Fruit fly (Drosophila melanogaster) whole organism, embryonic: ENCODE measurements around the gene KdelR.

Experiments
- Aef1 ChIP-seq: fragments of 200-800 bp; sonication (Bioruptor generic); IDR thresholded peaks from 3 replicates; pipeline ENCODE4 v1.3.6; 2022; ENCODE audit warnings: missing biosample characterization, missing genetic modification characterization
- Bgb ChIP-seq: fragments of 200-800 bp; sonication (Bioruptor generic); IDR thresholded peaks from 2 replicates; pipeline ENCODE4 v1.3.6; 2022; ENCODE audit warnings: missing biosample characterization, missing genetic modification characterization; ENCODE audit not compliant: partially characterized antibody
- CG10321 ChIP-seq: fragments of 200-800 bp; sonication (Bioruptor generic); IDR thresholded peaks from 2 replicates; pipeline ENCODE4 v1.3.6; 2022; ENCODE audit warnings: missing biosample characterization, missing genetic modification characterization
- CG10462 ChIP-seq: fragments of 200-800 bp; sonication (Bioruptor generic); optimal IDR thresholded peaks from 2 replicates; lab custom pipeline; 2016; ENCODE audit warnings: missing biosample characterization, missing genetic modification characterization
- CG11093 ChIP-seq: fragments of 200-800 bp; sonication (Bioruptor generic); IDR thresholded peaks from 3 replicates; pipeline ENCODE4 v1.3.6; 2022; ENCODE audit warnings: missing biosample characterization, missing genetic modification characterization
- CG12769 ChIP-seq: fragments of 200-800 bp; sonication (Bioruptor generic); optimal IDR thresholded peaks from 2 replicates; lab custom pipeline; 2019; ENCODE audit warnings: missing biosample characterization, mild to moderate bottlenecking, missing genetic modification characterization, moderate library complexity
- CG13624 ChIP-seq: fragments of 200-800 bp; sonication (Bioruptor generic); optimal IDR thresholded peaks from 2 replicates; lab custom pipeline; 2016; ENCODE audit warnings: missing biosample characterization, missing genetic modification characterization
- CG14860 ChIP-seq: fragments of 200-800 bp; sonication (Bioruptor generic); IDR thresholded peaks from 3 replicates; pipeline ENCODE4 v1.3.6; 2022; ENCODE audit warnings: missing biosample characterization, missing genetic modification characterization; ENCODE audit not compliant: partially characterized antibody
- CG15011 ChIP-seq: fragments of 200-800 bp; sonication (Bioruptor generic); optimal IDR thresholded peaks from 3 replicates; lab custom pipeline; 2018; ENCODE audit warnings: missing biosample characterization, mild to moderate bottlenecking, missing genetic modification characterization
- CG18011 ChIP-seq: fragments of 200-800 bp; sonication (Bioruptor generic); optimal IDR thresholded peaks from 2 replicates; lab custom pipeline; 2017; ENCODE audit warnings: missing biosample characterization, missing genetic modification characterization, mild to moderate bottlenecking, moderate library complexity, missing genotype
- CG31365 ChIP-seq: fragments of 200-800 bp; sonication (Bioruptor generic); optimal IDR thresholded peaks from 2 replicates; lab custom pipeline; 2018; ENCODE audit warnings: missing biosample characterization, mild to moderate bottlenecking, missing genetic modification characterization
- CG32532 ChIP-seq: fragments of 200-800 bp; sonication (Bioruptor generic); IDR thresholded peaks from 2 replicates; pipeline ENCODE4 v1.3.6; 2022; ENCODE audit warnings: missing biosample characterization, missing genetic modification characterization
- CG34224 ChIP-seq: fragments of 200-800 bp; sonication (Bioruptor generic); IDR thresholded peaks from 3 replicates; pipeline ENCODE4 v1.3.6; 2022; ENCODE audit warnings: missing biosample characterization, missing genetic modification characterization; ENCODE audit not compliant: partially characterized antibody
- CG34376 ChIP-seq: fragments of 200-800 bp; sonication (Bioruptor generic); optimal IDR thresholded peaks from 2 replicates; lab custom pipeline; 2018; ENCODE audit warnings: missing biosample characterization, mild to moderate bottlenecking, missing genetic modification characterization
- CG34422 ChIP-seq: fragments of 200-800 bp; sonication (Bioruptor generic); IDR thresholded peaks from 3 replicates; pipeline ENCODE4 v1.3.6; 2022; ENCODE audit warnings: missing biosample characterization, missing genetic modification characterization
- CG4282 ChIP-seq: fragments of 200-800 bp; sonication (Bioruptor generic); optimal IDR thresholded peaks from 2 replicates; lab custom pipeline; 2016; ENCODE audit warnings: missing biosample characterization, missing genetic modification characterization
- CG6813 ChIP-seq: fragments of 200-800 bp; sonication (Bioruptor generic); optimal IDR thresholded peaks from 2 replicates; lab custom pipeline; 2017; ENCODE audit warnings: missing biosample characterization, missing genetic modification characterization, mild to moderate bottlenecking, moderate library complexity, missing genetic modification reagents
- CG8388 ChIP-seq: fragments of 200-800 bp; sonication (Bioruptor generic); optimal IDR thresholded peaks from 2 replicates; lab custom pipeline; 2019; ENCODE audit warnings: missing biosample characterization, mild to moderate bottlenecking, missing genetic modification characterization, moderate library complexity
- CG8478 ChIP-seq: fragments of >200 bp; optimal IDR thresholded peaks from 2 replicates; lab custom pipeline; 2018
- CG9817 ChIP-seq: fragments of 200-800 bp; sonication (Bioruptor generic); optimal IDR thresholded peaks from 2 replicates; lab custom pipeline; 2018; ENCODE audit warnings: missing biosample characterization, mild to moderate bottlenecking, missing genetic modification characterization, moderate library complexity
- CHES-1-like ChIP-seq: fragments of 200-800 bp; sonication (Bioruptor generic); optimal IDR thresholded peaks from 2 replicates; lab custom pipeline; 2016; ENCODE audit warnings: missing biosample characterization, missing genetic modification characterization
- Dad ChIP-seq: fragments of 200-800 bp; sonication (Bioruptor generic); optimal IDR thresholded peaks from 3 replicates; lab custom pipeline; 2016; ENCODE audit warnings: missing biosample characterization, missing genetic modification characterization
- Dek ChIP-seq: fragments of 200-800 bp; sonication (Bioruptor generic); optimal IDR thresholded peaks from 3 replicates; lab custom pipeline; 2019; ENCODE audit warnings: missing biosample characterization, mild to moderate bottlenecking, missing genetic modification characterization, moderate library complexity
- H15 ChIP-seq: fragments of 200-800 bp; sonication (Bioruptor generic); IDR thresholded peaks from 3 replicates; pipeline ENCODE4 v1.3.6; 2022; ENCODE audit warnings: missing biosample characterization, missing genetic modification characterization
- HHEX ChIP-seq: fragments of 200-800 bp; sonication (Bioruptor generic); optimal IDR thresholded peaks from 3 replicates; lab custom pipeline; 2017; ENCODE audit warnings: missing biosample characterization, mild to moderate bottlenecking, missing genetic modification characterization, missing genetic modification reagents
- HmgD ChIP-seq: fragments of 200-800 bp; sonication (Bioruptor generic); optimal IDR thresholded peaks from 3 replicates; lab custom pipeline; 2016; ENCODE audit warnings: missing biosample characterization, missing genetic modification characterization
- Tbp ChIP-seq: fragments of >200 bp; optimal IDR thresholded peaks from 2 replicates; lab custom pipeline; 2018; ENCODE audit warnings: missing biosample characterization, missing genetic modification characterization
- ab ChIP-seq: fragments of 200-800 bp; sonication (Bioruptor generic); optimal IDR thresholded peaks from 2 replicates; lab custom pipeline; 2016; ENCODE audit warnings: missing biosample characterization, missing genetic modification characterization
- ara ChIP-seq: fragments of 200-800 bp; sonication (Bioruptor generic); IDR thresholded peaks from 2 replicates; pipeline ENCODE4 v1.3.6; 2022; ENCODE audit warnings: missing biosample characterization, missing genetic modification characterization
- cato ChIP-seq: fragments of 200-800 bp; sonication (Bioruptor generic); optimal IDR thresholded peaks from 2 replicates; lab custom pipeline; 2016; ENCODE audit warnings: missing biosample characterization, missing genetic modification characterization, borderline replicate concordance
- chm ChIP-seq: fragments of 200-800 bp; sonication (Bioruptor generic); IDR thresholded peaks from 2 replicates; pipeline ENCODE4 v1.3.6; 2022; ENCODE audit warnings: missing biosample characterization, missing genetic modification characterization
- cwo ChIP-seq: fragments of 200-800 bp; sonication (Bioruptor generic); optimal IDR thresholded peaks from 3 replicates; lab custom pipeline; 2017; ENCODE audit warnings: missing biosample characterization, missing genetic modification characterization, mild to moderate bottlenecking, moderate library complexity, missing genetic modification reagents
- dmrt99B ChIP-seq: fragments of 200-800 bp; sonication (Bioruptor generic); optimal IDR thresholded peaks from 2 replicates; lab custom pipeline; 2018; ENCODE audit warnings: missing biosample characterization, mild to moderate bottlenecking, missing genetic modification characterization, moderate library complexity
- emc ChIP-seq: fragments of 200-800 bp; sonication (Bioruptor generic); optimal IDR thresholded peaks from 2 replicates; lab custom pipeline; 2016; ENCODE audit warnings: missing biosample characterization, missing genetic modification characterization
- esg ChIP-seq: fragments of 200-800 bp; sonication (Bioruptor generic); conservative IDR thresholded peaks from 2 replicates; pipeline ENCODE4 v1.3.6; 2022; ENCODE audit warnings: missing biosample characterization, missing genetic modification characterization
- fd3F ChIP-seq: fragments of 200-800 bp; sonication (Bioruptor generic); optimal IDR thresholded peaks from 2 replicates; lab custom pipeline; 2018; ENCODE audit warnings: missing biosample characterization, mild to moderate bottlenecking, missing genetic modification characterization, moderate library complexity
- fd96Cb ChIP-seq: fragments of 200-800 bp; sonication (Bioruptor generic); optimal IDR thresholded peaks from 2 replicates; lab custom pipeline; 2018; ENCODE audit warnings: missing biosample characterization, mild to moderate bottlenecking, missing genetic modification characterization, moderate library complexity
- ken ChIP-seq: fragments of 200-800 bp; sonication (Bioruptor generic); IDR thresholded peaks from 3 replicates; pipeline ENCODE4 v1.3.6; 2022; ENCODE audit warnings: missing biosample characterization, missing genetic modification characterization
- luna ChIP-seq: fragments of 200-800 bp; sonication (Bioruptor generic); optimal IDR thresholded peaks from 2 replicates; lab custom pipeline; 2016; ENCODE audit warnings: missing biosample characterization, missing genetic modification characterization
- p53 ChIP-seq: fragments of 200-800 bp; sonication (Bioruptor generic); optimal IDR thresholded peaks from 2 replicates; lab custom pipeline; 2016; ENCODE audit warnings: missing biosample characterization, missing genetic modification characterization
- pho ChIP-seq: fragments of 200-800 bp; sonication (Bioruptor generic); optimal IDR thresholded peaks from 2 replicates; lab custom pipeline; 2016; ENCODE audit warnings: missing biosample characterization, missing genetic modification characterization
- pum ChIP-seq: fragments of 200-800 bp; sonication (Bioruptor generic); optimal IDR thresholded peaks from 2 replicates; lab custom pipeline; 2016; ENCODE audit warnings: missing biosample characterization, missing genetic modification characterization
- pzg ChIP-seq: fragments of 200-800 bp; sonication (Bioruptor generic); optimal IDR thresholded peaks from 3 replicates; lab custom pipeline; 2018; ENCODE audit warnings: missing biosample characterization, mild to moderate bottlenecking, missing genetic modification characterization, moderate library complexity
- sima ChIP-seq: fragments of 200-800 bp; sonication (Bioruptor generic); optimal IDR thresholded peaks from 2 replicates; lab custom pipeline; 2016; ENCODE audit warnings: missing biosample characterization, missing genetic modification characterization
- sna ChIP-seq: fragments of 200-800 bp; sonication (Bioruptor generic); IDR thresholded peaks from 2 replicates; pipeline ENCODE4 v1.3.6; 2022; ENCODE audit warnings: missing biosample characterization, missing genetic modification characterization; ENCODE audit not compliant: partially characterized antibody
- sug ChIP-seq: fragments of 200-800 bp; optimal IDR thresholded peaks from 2 replicates; lab custom pipeline; 2019; ENCODE audit warnings: missing biosample characterization, mild to moderate bottlenecking, missing genetic modification characterization, moderate library complexity
- trh ChIP-seq: fragments of 200-800 bp; sonication (Bioruptor generic); optimal IDR thresholded peaks from 2 replicates; lab custom pipeline; 2016; ENCODE audit warnings: missing biosample characterization, missing genetic modification characterization
- wdn ChIP-seq: fragments of 200-800 bp; sonication (Bioruptor generic); IDR thresholded peaks from 2 replicates; pipeline ENCODE4 v1.3.6; 2022; ENCODE audit warnings: missing biosample characterization, missing genetic modification characterization
- wek ChIP-seq: fragments of 200-800 bp; sonication (Bioruptor generic); optimal IDR thresholded peaks from 3 replicates; lab custom pipeline; 2018; ENCODE audit warnings: missing biosample characterization, mild to moderate bottlenecking, missing genetic modification characterization, moderate library complexity
- zen ChIP-seq: fragments of 200-800 bp; sonication (Bioruptor generic); optimal IDR thresholded peaks from 3 replicates; lab custom pipeline; 2018; ENCODE audit warnings: missing biosample characterization, mild to moderate bottlenecking, missing genetic modification characterization, moderate library complexity

KdelR gene

DNA sequence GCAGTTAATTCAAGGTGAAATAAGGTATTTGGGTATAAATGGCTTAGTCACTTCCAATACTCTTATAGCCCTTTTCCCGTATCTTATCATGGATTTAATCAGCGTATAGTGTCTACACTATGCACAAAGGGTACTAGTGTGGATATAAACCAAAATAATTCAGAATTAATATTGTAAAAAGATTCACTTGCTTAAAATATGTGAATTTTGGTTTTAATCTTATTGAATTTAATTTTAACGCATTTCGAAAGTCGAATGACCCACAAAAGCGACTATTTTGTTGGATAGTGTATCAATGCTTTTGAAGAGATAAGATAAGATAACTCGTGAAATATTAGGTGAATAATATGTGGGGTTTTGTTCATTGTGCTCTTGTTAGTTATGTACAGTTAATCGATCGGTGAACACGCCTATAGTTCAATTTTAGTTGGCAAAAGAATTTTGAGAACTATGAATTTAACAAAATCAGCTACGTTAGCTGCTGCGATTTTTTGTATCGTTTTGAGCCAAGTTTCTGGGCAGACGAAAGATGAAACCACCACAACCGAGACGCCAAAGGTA lies 44.7 kb upstream of the KdelR start, which contains the start of gene CG5096 (continued):
- TF ChIP-seq trh: peak; percentile 51
- TF ChIP-seq emc: peak; percentile 59
- TF ChIP-seq p53 (GFP tag; lab: Kevin White, UChicago): no peak
- no peak for TF ChIP-seq HmgD
- peak; percentile 57 for TF ChIP-seq CG18011 (GFP tag; lab: Kevin White, UChicago)
- peak; percentile 66 for TF ChIP-seq zen
- no peak for TF ChIP-seq Tbp
- TF ChIP-seq chm (GFP tag; lab: Robert Waterston, UW): peak; percentile 83
- peak; percentile 88 for TF ChIP-seq Aef1 (GFP tag; lab: Robert Waterston, UW)
- no peak for TF ChIP-seq CG8478 (lab: Kevin White, UChicago)
- TF ChIP-seq CG13624: peak; percentile 79
- TF ChIP-seq CHES-1-like (GFP tag; lab: Kevin White, UChicago): peak; percentile 62
- peak; percentile 87 for TF ChIP-seq fd3F (GFP tag; lab: Kevin White, UChicago)
- TF ChIP-seq CG12769 (tag; lab: Kevin White, UChicago): peak; percentile 95
- peak; percentile 82 for TF ChIP-seq CG8388 (GFP tag; lab: Kevin White, UChicago)
- TF ChIP-seq CG9817 (tag; lab: Kevin White, UChicago): peak; percentile 85
- peak; percentile 91 for TF ChIP-seq CG34422
- peak; percentile 79 for TF ChIP-seq wdn (GFP tag; lab: Robert Waterston, UW)
- TF ChIP-seq CG34376 (GFP tag; lab: Kevin White, UChicago): peak; percentile 83
- TF ChIP-seq dmrt99B (tag; lab: Kevin White, UChicago): peak; percentile 92
- TF ChIP-seq ara (GFP tag; lab: Robert Waterston, UW): peak; percentile 79
- peak; percentile 10 for TF ChIP-seq pzg
- TF ChIP-seq ab (GFP tag; lab: Kevin White, UChicago): no peak
- TF ChIP-seq CG4282 (GFP tag; lab: Kevin White, UChicago): peak; percentile 2
- TF ChIP-seq ken: peak; percentile 81; the same call in 2 of the 3 replicates
- peak; percentile 15 for TF ChIP-seq sima
- TF ChIP-seq fd96Cb: peak; percentile 84
- peak; percentile 92 for TF ChIP-seq cwo (GFP tag; lab: Kevin White, UChicago)
- peak; percentile 51 for TF ChIP-seq Dad (GFP tag; lab: Kevin White, UChicago)
- TF ChIP-seq sug: peak; percentile 89
- peak; percentile 53 for TF ChIP-seq pum (GFP tag; lab: Kevin White, UChicago)
- TF ChIP-seq CG32532 (GFP tag; lab: Robert Waterston, UW): peak; percentile 89
- TF ChIP-seq Dek (tag; lab: Kevin White, UChicago): peak; percentile 94
- TF ChIP-seq CG6813 (GFP tag; lab: Kevin White, UChicago): peak; percentile 87
- TF ChIP-seq CG31365: peak; percentile 71
- TF ChIP-seq pho (GFP tag; lab: Kevin White, UChicago): peak; percentile 84
- TF ChIP-seq CG10462 (GFP tag; lab: Kevin White, UChicago): peak; percentile 52
- TF ChIP-seq CG14860 (GFP tag; lab: Robert Waterston, UW): no peak
- TF ChIP-seq CG10321 (GFP tag; lab: Robert Waterston, UW): peak; percentile 59; the same call in 1 of the 2 replicates
- TF ChIP-seq luna: peak; percentile 45
- TF ChIP-seq Bgb (GFP tag; lab: Robert Waterston, UW): no peak
- peak; percentile 65; the same call in 1 of the 3 replicates for TF ChIP-seq CG11093 (GFP tag; lab: Robert Waterston, UW)
- peak; percentile 50 for TF ChIP-seq cato (GFP tag; lab: Kevin White, UChicago)
- peak; percentile 90 for TF ChIP-seq HHEX (GFP tag; lab: Kevin White, UChicago)
- TF ChIP-seq esg (GFP tag; lab: Robert Waterston, UW): peak; percentile 82
- no peak for TF ChIP-seq sna (GFP tag; lab: Robert Waterston, UW)
- no peak for TF ChIP-seq CG34224 (GFP tag; lab: Robert Waterston, UW)
- peak; percentile 48 for TF ChIP-seq wek (GFP tag; lab: Kevin White, UChicago)
- TF ChIP-seq H15 (GFP tag; lab: Robert Waterston, UW): peak; percentile 82; the same call in 2 of the 3 replicates
- TF ChIP-seq CG15011: peak; percentile 84
